Worm (Caenorhabditis elegans) whole organism, L1 larva: ENCODE results near the gene C05C12.6.

Experiments
- C16A3.4 ChIP-seq: fragments of 150-350 bp; optimal IDR thresholded peaks from 2 replicates; lab custom pipeline; 2014; ENCODE audit warnings: missing biosample characterization, missing genetic modification characterization
- aly-2 ChIP-seq: fragments of 150-350 bp; optimal IDR thresholded peaks from 2 replicates; lab custom pipeline; 2014; ENCODE audit warnings: missing biosample characterization, missing genetic modification characterization
- ama-1 ChIP-seq: fragments of 150-350 bp; optimal IDR thresholded peaks from 2 replicates; lab custom pipeline; 2014
- blmp-1 ChIP-seq: fragments of 150-350 bp; optimal IDR thresholded peaks from 2 replicates; lab custom pipeline; 2014; ENCODE audit warnings: missing biosample characterization, missing genetic modification characterization
- ceh-82 ChIP-seq, 3 experiments: fragments of 150-350 bp in 1 of 3; sonication (generic microtip) in 2 of 3; optimal IDR thresholded peaks; 2 replicates each; lab custom pipeline; 2014 to 2017; ENCODE audit warnings: missing biosample characterization in 3 of 3, missing genetic modification characterization in 3 of 3
- ceh-90 ChIP-seq: sonication (generic microtip); optimal IDR thresholded peaks from 2 replicates; lab custom pipeline; 2016; ENCODE audit warnings: missing genetic modification characterization, missing compliant biosample characterization
- ces-1 ChIP-seq: fragments of 150-350 bp; optimal IDR thresholded peaks from 2 replicates; lab custom pipeline; 2014; ENCODE audit warnings: missing biosample characterization, missing genetic modification reagents, missing genetic modification characterization
- dpl-1 ChIP-seq, 3 experiments: fragments of 150-350 bp in 2 of 3; sonication (generic microtip) in 1 of 3; optimal IDR thresholded peaks; 2 replicates each; lab custom pipeline; 2014 to 2017; ENCODE audit warnings: missing biosample characterization in 3 of 3, missing genetic modification characterization in 3 of 3, missing genetic modification reagents in 3 of 3
- efl-1 ChIP-seq, 4 experiments: fragments of 150-350 bp; optimal IDR thresholded peaks in 3 of 4; peaks in 1 of 4; 1 replicate in 1 of 4; 2 replicates in 3 of 4; lab custom pipeline; 2014; ENCODE audit warnings: missing biosample characterization in 2 of 4, missing genetic modification characterization in 2 of 4, missing genetic modification reagents in 2 of 4
- egl-13 ChIP-seq: sonication (generic microtip); optimal IDR thresholded peaks from 2 replicates; lab custom pipeline; 2016; ENCODE audit warnings: missing genotype, missing genetic modification reagents, missing genetic modification characterization, missing compliant biosample characterization
- elt-2 ChIP-seq: sonication (generic microtip); optimal IDR thresholded peaks from 2 replicates; lab custom pipeline; 2016; ENCODE audit warnings: missing genetic modification characterization, mild to moderate bottlenecking, inconsistent platforms, missing compliant biosample characterization, missing genetic modification reagents
- fkh-10 ChIP-seq: sonication (generic microtip); optimal IDR thresholded peaks from 2 replicates; lab custom pipeline; 2017; ENCODE audit warnings: missing biosample characterization, missing genetic modification reagents, missing genetic modification characterization
- fkh-8 ChIP-seq: sonication (generic microtip); optimal IDR thresholded peaks from 2 replicates; lab custom pipeline; 2016; ENCODE audit warnings: mild to moderate bottlenecking, missing genetic modification characterization, missing compliant biosample characterization
- fos-1 ChIP-seq: fragments of 150-350 bp; optimal IDR thresholded peaks from 2 replicates; lab custom pipeline; 2014; ENCODE audit warnings: missing biosample characterization, missing genetic modification characterization
- isw-1 ChIP-seq: fragments of 200-800 bp; sonication (Bioruptor generic); IDR thresholded peaks from 2 replicates; pipeline ENCODE4 v1.3.6; 2022; ENCODE audit warnings: missing genetic modification characterization, missing compliant biosample characterization
- lin-13 ChIP-seq: fragments of 150-350 bp; optimal IDR thresholded peaks from 2 replicates; lab custom pipeline; 2014; ENCODE audit warnings: missing biosample characterization, missing genetic modification reagents, missing genetic modification characterization
- lin-35 ChIP-seq, 2 experiments: fragments of 150-350 bp; optimal IDR thresholded peaks; 2 replicates each; lab custom pipeline; 2014; ENCODE audit warnings: missing biosample characterization in 2 of 2, missing genetic modification characterization in 2 of 2, missing genetic modification reagents in 2 of 2
- lsy-2 ChIP-seq, 2 experiments: fragments of 150-350 bp; optimal IDR thresholded peaks; 2 replicates each; lab custom pipeline; 2014; ENCODE audit warnings: missing biosample characterization in 2 of 2, missing genetic modification characterization in 2 of 2
- mab-9 ChIP-seq: fragments of 200-800 bp; sonication (Bioruptor generic); IDR thresholded peaks from 2 replicates; pipeline ENCODE4 v1.3.6; 2022; ENCODE audit warnings: missing genetic modification reagents, missing genetic modification characterization, missing compliant biosample characterization
- mdl-1 ChIP-seq, 2 experiments: fragments of 150-350 bp; optimal IDR thresholded peaks; 2 replicates each; lab custom pipeline; 2014 to 2017; ENCODE audit warnings: missing biosample characterization in 2 of 2, missing genetic modification characterization in 2 of 2, inconsistent platforms in 1 of 2
- mef-2 ChIP-seq: fragments of 150-350 bp; optimal IDR thresholded peaks from 2 replicates; lab custom pipeline; 2014; ENCODE audit warnings: missing biosample characterization, missing genetic modification characterization
- nhr-12 ChIP-seq: sonication (generic microtip); optimal IDR thresholded peaks from 2 replicates; lab custom pipeline; 2017; ENCODE audit warnings: missing biosample characterization, missing genetic modification characterization
- nhr-19 ChIP-seq: fragments of 200-800 bp; sonication (Bioruptor generic); conservative IDR thresholded peaks from 2 replicates; pipeline ENCODE4 v1.3.6; 2022; ENCODE audit warnings: missing genetic modification characterization, missing compliant biosample characterization
- nhr-71 ChIP-seq: sonication (generic microtip); optimal IDR thresholded peaks from 2 replicates; lab custom pipeline; 2016; ENCODE audit warnings: mild to moderate bottlenecking, missing genetic modification characterization, moderate library complexity, missing compliant biosample characterization
- pax-3 ChIP-seq: fragments of 200-800 bp; sonication (Bioruptor generic); optimal IDR thresholded peaks from 2 replicates; lab custom pipeline; 2018; ENCODE audit warnings: mild to moderate bottlenecking, missing genetic modification characterization, moderate library complexity, missing compliant biosample characterization
- rnt-1 ChIP-seq: sonication (generic microtip); optimal IDR thresholded peaks from 2 replicates; lab custom pipeline; 2016; ENCODE audit warnings: mild to moderate bottlenecking, missing genetic modification characterization, moderate library complexity, missing compliant biosample characterization
- skn-1 ChIP-seq: fragments of 150-350 bp; optimal IDR thresholded peaks from 2 replicates; lab custom pipeline; 2014; ENCODE audit warnings: missing biosample characterization, missing genetic modification characterization
- sup-37 ChIP-seq: fragments of 200-800 bp; sonication (Bioruptor generic); optimal IDR thresholded peaks from 2 replicates; lab custom pipeline; 2018; ENCODE audit warnings: mild to moderate bottlenecking, missing genetic modification characterization, missing compliant biosample characterization
- swsn-7 ChIP-seq: sonication (generic microtip); optimal IDR thresholded peaks from 2 replicates; lab custom pipeline; 2016; ENCODE audit warnings: missing genetic modification characterization, missing compliant biosample characterization
- tbx-2 ChIP-seq: sonication (generic microtip); optimal IDR thresholded peaks from 2 replicates; lab custom pipeline; 2016; ENCODE audit warnings: missing genetic modification characterization, missing compliant biosample characterization
- unc-62 ChIP-seq: fragments of 150-350 bp; optimal IDR thresholded peaks from 2 replicates; lab custom pipeline; 2014; ENCODE audit warnings: missing biosample characterization, missing genetic modification reagents, missing genetic modification characterization
- unc-86 ChIP-seq: sonication (generic microtip); optimal IDR thresholded peaks from 2 replicates; lab custom pipeline; 2016; ENCODE audit warnings: missing genetic modification characterization, missing compliant biosample characterization
- zag-1 ChIP-seq: fragments of 150-350 bp; optimal IDR thresholded peaks from 2 replicates; lab custom pipeline; 2014; ENCODE audit warnings: missing biosample characterization, missing genetic modification characterization

C05C12.6 gene

DNA sequence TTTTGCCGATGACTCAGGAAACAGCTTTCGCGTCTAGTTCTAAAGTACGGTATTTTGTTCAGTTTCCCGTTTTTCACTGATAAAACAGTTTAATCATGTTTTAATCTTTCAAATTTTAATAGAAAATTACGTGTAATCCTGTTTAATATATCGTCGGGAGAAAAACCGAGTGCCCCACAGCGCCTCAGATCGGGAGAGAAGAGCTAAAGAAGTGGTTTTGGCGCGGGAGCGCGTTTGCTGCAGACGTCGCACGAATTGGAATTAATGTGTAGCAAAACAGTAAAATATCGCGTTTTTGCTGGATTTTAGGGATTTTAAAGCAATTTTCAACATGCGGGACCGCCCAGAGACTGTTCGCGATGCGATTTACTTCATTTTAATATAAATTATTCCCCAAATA lies 40.6 kb downstream of the C05C12.6 start:
- TF ChIP-seq nhr-19 (GFP tag; lab: Robert Waterston, UW): peak; percentile 30

DNA sequence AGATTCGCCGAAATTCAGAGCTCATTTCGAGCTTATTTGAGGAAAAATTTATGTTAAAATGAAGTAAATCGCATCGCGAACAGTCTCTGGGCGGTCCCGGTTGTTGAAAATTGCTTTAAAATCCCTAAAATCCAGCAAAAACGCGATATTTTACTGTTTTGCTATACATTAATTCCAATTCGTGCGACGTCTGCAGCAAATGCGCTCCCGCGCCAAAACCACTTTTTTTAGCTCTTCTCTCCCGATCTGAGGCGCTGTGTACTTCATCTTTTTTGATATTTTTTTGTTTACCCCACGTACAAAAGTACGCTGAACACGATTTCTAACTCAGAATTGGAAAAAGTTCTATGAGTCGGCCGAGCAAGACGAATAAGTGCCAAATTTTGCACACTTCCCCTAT lies 42.3 kb downstream of the C05C12.6 start, which contains the start of gene R07H5.16:
Gene R07H5.16, plus strand, starts transcription at position 348 of the 400 bp plus-strand sequence.
- peak; percentile 15; the same call in 1 of the 2 replicates for TF ChIP-seq isw-1 (GFP tag; lab: Robert Waterston, UW)
- TF ChIP-seq rnt-1 (tag; lab: Kevin White, UChicago): peak; percentile 2
- TF ChIP-seq, all 84 proteins: peak for 2; not testable (repeated sequence) for 82

DNA sequence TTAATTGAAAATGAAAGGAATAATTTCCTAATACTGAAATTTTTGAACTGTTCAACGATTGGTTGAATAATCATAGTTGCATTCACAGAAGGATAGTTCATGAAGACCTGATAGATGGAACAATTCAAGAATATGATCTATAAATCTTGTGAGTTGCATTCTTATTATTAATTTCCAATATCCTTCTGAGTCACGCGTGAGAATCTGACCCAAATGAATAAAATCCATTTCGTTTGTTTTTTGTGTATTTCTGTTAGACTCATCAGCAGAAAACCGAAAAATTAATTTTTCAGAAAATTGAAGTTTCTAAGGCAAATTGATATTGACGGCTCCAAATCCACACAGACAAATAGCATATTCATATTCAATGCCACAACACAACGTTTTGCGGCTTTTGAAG lies 51.9 kb downstream of the C05C12.6 start, which contains the start of gene fbxb-79:
Gene fbxb-79, minus strand, starts transcription at position 101 of the 400 bp plus-strand sequence.
- TF ChIP-seq mab-9 (GFP tag; lab: Robert Waterston, UW): no peak
- no peak for TF ChIP-seq nhr-19 (GFP tag; lab: Robert Waterston, UW)
- no peak for TF ChIP-seq ceh-82 (tag; optimal IDR thresholded peaks at IDR 0.05; lab: Kevin White, UChicago)
- no peak for TF ChIP-seq lsy-2 (tag; optimal IDR thresholded peaks at IDR 0.05; lab: Kevin White, UChicago)
- no peak for TF ChIP-seq unc-62
- TF ChIP-seq fos-1 (tag; lab: Kevin White, UChicago): no peak
- TF ChIP-seq C16A3.4 (tag; lab: Kevin White, UChicago): no peak
- no peak for TF ChIP-seq mdl-1 (tag; optimal IDR thresholded peaks at IDR 0.05; lab: Kevin White, UChicago)
- no peak for TF ChIP-seq fkh-10 (GFP tag; lab: Kevin White, UChicago)

DNA sequence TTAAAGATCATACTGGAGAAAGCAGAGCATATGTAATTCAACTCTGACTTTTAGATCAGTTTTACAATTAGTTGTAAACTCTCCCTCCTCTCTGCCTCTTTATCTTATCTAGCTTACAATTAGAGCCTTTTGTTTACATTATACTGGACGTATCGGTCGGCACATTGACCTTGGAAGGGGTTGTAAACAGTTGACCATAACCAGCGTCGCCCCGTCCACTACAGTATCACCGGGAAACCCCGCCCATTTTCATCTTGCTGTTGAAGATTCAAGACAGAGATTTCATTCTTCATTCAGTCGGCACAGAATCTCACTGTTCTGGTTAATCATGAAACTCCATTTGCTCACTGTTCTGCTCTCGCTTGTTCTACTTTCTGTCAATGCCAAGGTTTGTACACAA lies 54.5 kb downstream of the C05C12.6 start, which contains the start of gene sdz-27:
Gene sdz-27, plus strand, starts transcription at position 301 of the 400 bp plus-strand sequence.
- no peak for TF ChIP-seq ces-1 (GFP tag; lab: Kevin White, UChicago)
- no peak for TF ChIP-seq lin-35 (GFP tag; optimal IDR thresholded peaks at IDR 0.05; lab: Kevin White, UChicago)
- no peak for TF ChIP-seq mdl-1 (tag; optimal IDR thresholded peaks at IDR 0.05; lab: Kevin White, UChicago)
- TF ChIP-seq ama-1 (lab: Kevin White, UChicago): no peak
- no peak for TF ChIP-seq lin-13 (GFP tag; lab: Kevin White, UChicago)
- TF ChIP-seq tbx-2: no peak
- TF ChIP-seq zag-1 (tag; lab: Kevin White, UChicago): no peak
- no peak for TF ChIP-seq nhr-19 (GFP tag; lab: Robert Waterston, UW)
- TF ChIP-seq nhr-71: no peak
- no peak for TF ChIP-seq dpl-1 (GFP tag; optimal IDR thresholded peaks at IDR 0.05; lab: Kevin White, UChicago)
- no peak for TF ChIP-seq sup-37 (GFP tag; lab: Kevin White, UChicago)
- no peak for TF ChIP-seq unc-86

DNA sequence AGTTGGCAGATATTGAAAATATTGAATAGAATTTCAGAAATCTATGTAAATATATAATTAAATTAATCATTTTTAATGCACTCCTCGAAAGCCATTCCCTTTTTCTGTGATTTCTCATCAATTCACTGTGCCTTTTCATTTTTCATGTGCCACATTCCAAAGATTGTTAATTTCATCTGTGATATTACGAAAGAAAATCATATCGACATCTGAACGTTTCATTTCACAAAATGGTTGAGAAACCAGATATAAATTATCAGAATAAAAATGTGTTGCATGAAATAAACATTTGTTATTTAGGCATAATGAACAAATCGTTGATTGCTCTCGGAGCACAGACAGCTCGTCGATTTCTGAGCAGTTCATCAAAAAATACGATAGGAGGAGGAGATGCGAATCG lies 57.3 kb downstream of the C05C12.6 start, which contains the start of gene nuaf-3:
Gene nuaf-3, plus strand, starts transcription at position 301 of the 400 bp plus-strand sequence.
- TF ChIP-seq mef-2 (no peak), rnt-1 (tag; lab: Kevin White, UChicago) (no peak), swsn-7 (tag; lab: Kevin White, UChicago) (no peak), zag-1 (tag; lab: Kevin White, UChicago) (no peak), fos-1 (tag; lab: Kevin White, UChicago) (no peak), elt-2 (tag; lab: Kevin White, UChicago) (no peak)

DNA sequence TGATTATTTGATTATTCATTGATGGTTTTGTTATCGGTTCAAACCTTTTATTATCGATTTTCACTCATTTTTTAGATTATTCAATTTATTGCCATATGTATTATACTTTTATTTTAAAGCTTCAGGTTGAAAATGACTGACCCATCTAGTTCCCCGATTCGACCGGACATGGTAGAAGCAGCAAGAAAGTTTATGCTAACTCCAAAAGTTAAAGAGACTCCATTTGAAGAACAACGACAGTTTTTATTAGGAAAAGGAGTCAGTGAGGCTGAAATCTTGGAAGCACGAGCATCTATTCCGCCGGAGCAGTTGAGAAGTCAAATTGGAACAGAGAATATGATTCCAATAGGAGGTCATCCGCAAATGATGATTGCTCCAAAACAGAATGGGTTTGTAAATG lies 58.3 kb downstream of the C05C12.6 start, which contains the start of gene prx-14:
Gene prx-14, plus strand, starts transcription at position 120 of the 400 bp plus-strand sequence.
- no peak for TF ChIP-seq fkh-8 (tag; lab: Kevin White, UChicago)
- TF ChIP-seq fkh-10 (GFP tag; lab: Kevin White, UChicago): no peak
- no peak for TF ChIP-seq efl-1 (optimal IDR thresholded peaks at IDR 0.05; lab: Kevin White, UChicago)
- TF ChIP-seq efl-1 (GFP tag; optimal IDR thresholded peaks at IDR 0.05 in 1 of 2; lab: Kevin White, UChicago): peak in 1 of 2 experiments; percentile 14
- TF ChIP-seq ceh-90 (tag; lab: Kevin White, UChicago): no peak
- TF ChIP-seq rnt-1 (tag; lab: Kevin White, UChicago): no peak
- TF ChIP-seq unc-62: no peak
- TF ChIP-seq tbx-2: no peak
- no peak for TF ChIP-seq nhr-12 (tag; lab: Kevin White, UChicago)
- no peak for TF ChIP-seq egl-13
- no peak for TF ChIP-seq aly-2 (tag; lab: Kevin White, UChicago)
- no peak for TF ChIP-seq ces-1 (GFP tag; lab: Kevin White, UChicago)
- TF ChIP-seq pax-3 (tag; lab: Kevin White, UChicago): no peak
- TF ChIP-seq elt-2 (tag; lab: Kevin White, UChicago): peak; percentile 49
- TF ChIP-seq skn-1 (tag; lab: Kevin White, UChicago): no peak
- no peak for TF ChIP-seq blmp-1
